Worm (Caenorhabditis elegans): ENCODE data around the gene T25E12.16.

DNA sequence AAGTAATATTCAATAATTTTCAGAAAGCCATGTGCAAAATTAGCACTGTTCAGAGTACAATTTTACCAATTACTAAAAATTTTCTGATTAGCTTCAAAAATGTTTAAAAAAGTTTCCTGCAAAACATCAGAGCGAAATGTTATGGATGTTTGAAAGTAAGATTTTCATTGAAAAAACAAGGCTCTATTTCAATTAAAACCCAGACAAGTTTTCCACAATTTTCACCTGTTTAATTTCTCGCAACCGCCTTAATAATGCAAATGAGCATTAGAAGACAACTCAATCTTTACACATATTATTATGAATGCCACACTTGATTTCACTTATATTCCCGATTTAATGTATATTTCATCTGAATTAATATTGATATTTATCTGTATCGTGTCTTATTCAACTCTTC lies 39.0 kb downstream of the T25E12.16 start, which contains the start of gene srz-101:
- TF ChIP-seq pha-4 (tag; optimal IDR thresholded peaks at IDR 0.05) = no peak
- no peak for TF ChIP-seq nfya-1 (tag; optimal IDR thresholded peaks at IDR 0.05)
- TF ChIP-seq fkh-10 (GFP tag; optimal IDR thresholded peaks at IDR 0.05) = no peak
- TF ChIP-seq fkh-6 (tag; optimal IDR thresholded peaks at IDR 0.05) = no peak
- TF ChIP-seq eyg-1 (tag; optimal IDR thresholded peaks at IDR 0.05) = no peak
- no peak for TF ChIP-seq ama-1 (optimal IDR thresholded peaks at IDR 0.05)
- no peak for TF ChIP-seq ref-2 (tag; optimal IDR thresholded peaks at IDR 0.05)
- no peak for TF ChIP-seq ceh-19 (GFP tag; optimal IDR thresholded peaks at IDR 0.05)
- TF ChIP-seq tbx-2 (tag; optimal IDR thresholded peaks at IDR 0.05) = no peak
- no peak for TF ChIP-seq lim-6 (tag; optimal IDR thresholded peaks at IDR 0.05)

Data from whole organism, late embryonic.